ENCODE assay signal across 4 worm cellular contexts in the genomic region with DNA sequence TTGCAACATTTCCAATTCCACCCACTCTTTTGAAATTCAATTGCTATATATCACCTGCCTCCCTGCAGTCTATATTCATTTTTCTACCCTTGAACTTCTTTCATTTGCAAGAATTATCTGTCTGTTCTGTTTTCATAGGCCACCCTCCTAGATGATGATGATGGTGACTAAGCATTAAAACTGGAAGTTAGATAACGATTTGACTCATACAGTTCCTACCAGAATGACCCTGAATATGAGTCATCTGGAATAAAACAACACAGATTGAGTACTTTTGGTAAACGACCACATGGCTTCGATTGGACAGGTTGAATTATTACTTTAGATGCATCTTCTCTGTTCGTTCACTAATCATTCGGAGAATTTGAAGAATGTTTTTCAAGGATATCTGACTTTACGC.
TF ChIP-seq lines count a peak whose summit lies in the region.

No protein-coding gene starts in this region.

TF ChIP-seq in whole organism, L1 larva, 84 proteins besides CTCF, POLR2A, EP300 and RAD21:
- no peak for TF ChIP-seq ets-5 (GFP tag; IDR thresholded peaks at IDR 0.05; lab: Robert Waterston, UW)
- peak; percentile 69 for TF ChIP-seq nhr-85 (tag; lab: Kevin White, UChicago)

TF ChIP-seq in whole organism, L2 larva, 48 proteins besides CTCF, POLR2A, EP300 and RAD21:
- TF ChIP-seq lin-11 (tag; optimal IDR thresholded peaks at IDR 0.05; lab: Kevin White, UChicago) (no peak), nhr-11 (tag; optimal IDR thresholded peaks at IDR 0.05; lab: Kevin White, UChicago) (no peak), fos-1 (tag; optimal IDR thresholded peaks at IDR 0.05; lab: Kevin White, UChicago) (peak; percentile 50), ztf-4 (tag; optimal IDR thresholded peaks at IDR 0.05; lab: Kevin White, UChicago) (no peak), snpc-4 (tag; optimal IDR thresholded peaks at IDR 0.05; lab: Kevin White, UChicago) (no peak), sma-3 (GFP tag; optimal IDR thresholded peaks at IDR 0.05; lab: Kevin White, UChicago) (peak; percentile 51)

TF ChIP-seq in whole organism, L3 larva, 47 proteins besides CTCF, POLR2A, EP300 and RAD21:
- TF ChIP-seq ZK546.5 (tag; optimal IDR thresholded peaks at IDR 0.05; lab: Kevin White, UChicago) (no peak), nhr-25 (tag; optimal IDR thresholded peaks at IDR 0.05; lab: Kevin White, UChicago) (peak; percentile 31), elt-2 (tag; optimal IDR thresholded peaks at IDR 0.05; lab: Kevin White, UChicago) (no peak), nhr-11 (tag; optimal IDR thresholded peaks at IDR 0.05; lab: Kevin White, UChicago) (no peak), pqm-1 (tag; optimal IDR thresholded peaks at IDR 0.05; lab: Kevin White, UChicago) (peak; percentile 1), nhr-23 (tag; optimal IDR thresholded peaks at IDR 0.05; lab: Kevin White, UChicago) (peak; percentile 37)

TF ChIP-seq in whole organism, L4 larva, 104 proteins besides CTCF, POLR2A, EP300 and RAD21:
- TF ChIP-seq dmd-8 (GFP tag; IDR thresholded peaks at IDR 0.05; lab: Robert Waterston, UW) (no peak), mes-2 (tag; optimal IDR thresholded peaks at IDR 0.05; lab: Kevin White, UChicago; ENCODE audit: poor library complexity, severe bottlenecking) (peak; percentile 6)
